Worm (Caenorhabditis elegans) whole organism, midembryonic: Measurements from ENCODE around the gene cyp-34A8.

ENCODE experiments used
- cog-1 ChIP-seq: sonication (generic microtip); optimal IDR thresholded peaks from 2 replicates; lab custom pipeline; 2016; ENCODE audit warnings: missing genetic modification characterization, missing compliant biosample characterization
- klf-2 ChIP-seq: fragments of 200-800 bp; sonication (Bioruptor generic); conservative IDR thresholded peaks from 2 replicates; pipeline ENCODE4 v1.3.6; 2022; ENCODE audit warnings: missing genetic modification reagents, missing genetic modification characterization, missing compliant biosample characterization
- ref-1 ChIP-seq: fragments of 200-800 bp; sonication (Bioruptor generic); conservative IDR thresholded peaks from 2 replicates; pipeline ENCODE4 v1.3.6; 2022; ENCODE audit warnings: missing genetic modification reagents, missing genetic modification characterization, missing compliant biosample characterization

DNA sequence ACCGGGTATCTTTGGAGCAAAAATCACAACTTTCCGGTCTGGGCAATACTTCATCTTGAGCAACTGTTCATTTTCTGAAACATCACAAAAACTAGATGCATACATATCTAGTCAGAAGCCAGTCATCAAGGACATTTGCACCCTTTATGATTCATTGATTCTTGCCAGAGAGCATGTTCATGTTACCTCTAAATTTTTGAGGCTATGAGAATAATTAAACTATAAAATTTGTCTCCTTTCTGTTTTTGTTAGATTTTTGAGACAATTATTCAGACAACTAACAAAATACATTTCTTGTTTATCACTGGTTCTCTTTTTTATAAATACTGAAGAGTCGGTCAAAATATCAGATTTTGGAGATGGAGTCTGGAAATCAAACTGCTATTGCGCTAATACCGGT, 51.1 kb downstream of the cyp-34A8 start, which contains the start of gene srx-67:
- no peak for TF ChIP-seq cog-1 (tag; lab: Kevin White, UChicago)
- no peak for TF ChIP-seq klf-2 (GFP tag; lab: Robert Waterston, UW)
- TF ChIP-seq ref-1 (GFP tag; lab: Robert Waterston, UW) = no peak
